Fruit fly (Drosophila melanogaster) whole organism, embryonic: ENCODE measurements around the gene Cnot4.

Experiments used
- Awh ChIP-seq: fragments of 200-800 bp; sonication (Bioruptor generic); IDR thresholded peaks from 2 replicates; pipeline ENCODE4, ENCODE4 v1.3.6; 2022; ENCODE audit warnings: missing biosample characterization, missing genetic modification characterization
- B-H1 ChIP-seq: fragments of 200-800 bp; sonication (Bioruptor generic); IDR thresholded peaks from 3 replicates; pipeline ENCODE4 v1.3.6; 2022; ENCODE audit warnings: missing biosample characterization, missing genetic modification characterization
- Bteb2 ChIP-seq: fragments of 200-800 bp; sonication (Bioruptor generic); optimal IDR thresholded peaks from 2 replicates; lab custom pipeline; 2016; ENCODE audit warnings: missing biosample characterization, missing genetic modification characterization
- CG10147 ChIP-seq: fragments of 200-800 bp; sonication (Bioruptor generic); optimal IDR thresholded peaks from 2 replicates; lab custom pipeline; 2019; ENCODE audit warnings: missing biosample characterization, mild to moderate bottlenecking, missing genetic modification characterization, moderate library complexity
- CG10274 ChIP-seq: fragments of 200-800 bp; sonication (Bioruptor generic); optimal IDR thresholded peaks from 3 replicates; lab custom pipeline; 2017; ENCODE audit warnings: missing biosample characterization, mild to moderate bottlenecking, missing genetic modification characterization
- CG10462 ChIP-seq: fragments of 200-800 bp; sonication (Bioruptor generic); optimal IDR thresholded peaks from 2 replicates; lab custom pipeline; 2016; ENCODE audit warnings: missing biosample characterization, missing genetic modification characterization
- CG11085 ChIP-seq: fragments of 200-800 bp; sonication (Bioruptor generic); IDR thresholded peaks from 2 replicates; pipeline ENCODE4 v1.3.6; 2022; ENCODE audit warnings: missing biosample characterization, missing genetic modification characterization
- CG11560 ChIP-seq: fragments of 200-800 bp; sonication (Bioruptor generic); IDR thresholded peaks from 3 replicates; pipeline ENCODE4 v1.3.6; 2022; ENCODE audit warnings: missing biosample characterization, missing genetic modification characterization
- CG12155 ChIP-seq: fragments of 200-800 bp; sonication (Bioruptor generic); optimal IDR thresholded peaks from 3 replicates; lab custom pipeline; 2016; ENCODE audit warnings: missing biosample characterization, missing genetic modification characterization
- CG14014 ChIP-seq: fragments of 200-800 bp; sonication (Bioruptor generic); IDR thresholded peaks from 2 replicates; pipeline ENCODE4 v1.3.6; 2022; ENCODE audit warnings: missing biosample characterization, missing genetic modification characterization
- CG15601 ChIP-seq: fragments of 200-800 bp; sonication (Bioruptor generic); optimal IDR thresholded peaks from 3 replicates; lab custom pipeline; 2019; ENCODE audit warnings: missing biosample characterization, mild to moderate bottlenecking, missing genetic modification characterization, moderate library complexity
- CG15696 ChIP-seq: fragments of 200-800 bp; sonication (Bioruptor generic); optimal IDR thresholded peaks from 2 replicates; lab custom pipeline; 2019; ENCODE audit warnings: missing biosample characterization, mild to moderate bottlenecking, missing genetic modification characterization, moderate library complexity
- CG1603 ChIP-seq: fragments of 200-800 bp; sonication (Bioruptor generic); optimal IDR thresholded peaks from 2 replicates; lab custom pipeline; 2019; ENCODE audit warnings: missing biosample characterization, mild to moderate bottlenecking, missing genetic modification characterization, moderate library complexity
- CG18619 ChIP-seq: fragments of 200-800 bp; sonication (Bioruptor generic); optimal IDR thresholded peaks from 3 replicates; lab custom pipeline; 2017; ENCODE audit warnings: missing biosample characterization, mild to moderate bottlenecking, missing genetic modification characterization
- CG2202 ChIP-seq: fragments of 200-800 bp; sonication (Bioruptor generic); optimal IDR thresholded peaks from 2 replicates; lab custom pipeline; 2018; ENCODE audit warnings: missing biosample characterization, mild to moderate bottlenecking, missing genetic modification characterization
- CG2678 ChIP-seq: fragments of 200-800 bp; sonication (Bioruptor generic); optimal IDR thresholded peaks from 3 replicates; lab custom pipeline; 2019; ENCODE audit warnings: missing biosample characterization, mild to moderate bottlenecking, missing genetic modification characterization, moderate library complexity
- CG30431 ChIP-seq: fragments of 200-800 bp; sonication (Bioruptor generic); optimal IDR thresholded peaks from 2 replicates; lab custom pipeline; 2017; ENCODE audit warnings: missing biosample characterization, missing genetic modification characterization
- CG31365 ChIP-seq: fragments of 200-800 bp; sonication (Bioruptor generic); optimal IDR thresholded peaks from 2 replicates; lab custom pipeline; 2018; ENCODE audit warnings: missing biosample characterization, mild to moderate bottlenecking, missing genetic modification characterization
- CG32532 ChIP-seq: fragments of 200-800 bp; sonication (Bioruptor generic); IDR thresholded peaks from 2 replicates; pipeline ENCODE4 v1.3.6; 2022; ENCODE audit warnings: missing biosample characterization, missing genetic modification characterization
- CG6683 ChIP-seq: fragments of 200-800 bp; sonication (Bioruptor generic); optimal IDR thresholded peaks from 2 replicates; lab custom pipeline; 2017; ENCODE audit warnings: missing biosample characterization, mild to moderate bottlenecking, missing genetic modification characterization, missing genetic modification reagents
- CG7928 ChIP-seq: fragments of 200-800 bp; sonication (Bioruptor generic); optimal IDR thresholded peaks from 2 replicates; lab custom pipeline; 2017; ENCODE audit warnings: missing biosample characterization, mild to moderate bottlenecking, missing genetic modification characterization
- CHES-1-like ChIP-seq: fragments of 200-800 bp; sonication (Bioruptor generic); optimal IDR thresholded peaks from 2 replicates; lab custom pipeline; 2016; ENCODE audit warnings: missing biosample characterization, missing genetic modification characterization
- D19B ChIP-seq: fragments of 200-800 bp; sonication (Bioruptor generic); optimal IDR thresholded peaks from 2 replicates; lab custom pipeline; 2017; ENCODE audit warnings: missing biosample characterization, mild to moderate bottlenecking, missing genetic modification characterization
- ERR ChIP-seq: fragments of 200-800 bp; sonication (Bioruptor generic); optimal IDR thresholded peaks from 2 replicates; lab custom pipeline; 2016; ENCODE audit warnings: missing biosample characterization, missing genetic modification characterization
- Hr39 ChIP-seq: fragments of >200 bp; optimal IDR thresholded peaks from 2 replicates; lab custom pipeline; 2017
- Max ChIP-seq: fragments of 200-800 bp; sonication (Bioruptor generic); optimal IDR thresholded peaks from 2 replicates; lab custom pipeline; 2016; ENCODE audit warnings: missing biosample characterization, mild to moderate bottlenecking, missing genetic modification characterization
- Neu2 ChIP-seq: fragments of 200-800 bp; sonication (Bioruptor generic); optimal IDR thresholded peaks from 3 replicates; lab custom pipeline; 2016; ENCODE audit warnings: missing biosample characterization, missing genetic modification characterization, borderline replicate concordance
- Ptx1 ChIP-seq: fragments of 200-800 bp; sonication (Bioruptor generic); IDR thresholded peaks from 2 replicates; pipeline ENCODE4 v1.3.6; 2022; ENCODE audit warnings: missing biosample characterization, missing genetic modification characterization
- Rfx ChIP-seq: fragments of 200-800 bp; sonication (Bioruptor generic); IDR thresholded peaks from 2 replicates; pipeline ENCODE4 v1.3.6; 2022; ENCODE audit warnings: missing biosample characterization, missing genetic modification characterization
- al ChIP-seq: fragments of 200-800 bp; sonication (Bioruptor generic); IDR thresholded peaks from 2 replicates; pipeline ENCODE4 v1.3.6; 2022; ENCODE audit warnings: missing biosample characterization, missing genetic modification characterization
- aop ChIP-seq: fragments of 200-800 bp; sonication (Bioruptor generic); IDR thresholded peaks from 2 replicates; pipeline ENCODE4 v1.3.6; 2022; ENCODE audit warnings: missing biosample characterization, missing genetic modification characterization
- bab2 ChIP-seq: fragments of 200-800 bp; sonication (Bioruptor generic); optimal IDR thresholded peaks from 2 replicates; lab custom pipeline; 2016; ENCODE audit warnings: missing biosample characterization, missing genetic modification characterization
- btn ChIP-seq: fragments of 200-800 bp; sonication (Bioruptor generic); optimal IDR thresholded peaks from 2 replicates; lab custom pipeline; 2016; ENCODE audit warnings: missing biosample characterization, missing genetic modification characterization
- ci ChIP-seq: fragments of 200-800 bp; sonication (Bioruptor generic); IDR thresholded peaks from 3 replicates; pipeline ENCODE4 v1.3.6; 2022; ENCODE audit warnings: missing biosample characterization, missing genetic modification characterization
- croc ChIP-seq: fragments of 200-800 bp; sonication (Bioruptor generic); conservative IDR thresholded peaks from 3 replicates; pipeline ENCODE4 v1.3.6; 2022; ENCODE audit warnings: missing biosample characterization, missing genetic modification characterization
- dpn ChIP-seq, 2 experiments: fragments of 200-800 bp; sonication (Bioruptor generic); optimal IDR thresholded peaks; 3 replicates each; lab custom pipeline; 2016; ENCODE audit warnings: missing biosample characterization in 2 of 2, missing genetic modification characterization in 2 of 2
- fd96Cb ChIP-seq: fragments of 200-800 bp; sonication (Bioruptor generic); optimal IDR thresholded peaks from 2 replicates; lab custom pipeline; 2018; ENCODE audit warnings: missing biosample characterization, mild to moderate bottlenecking, missing genetic modification characterization, moderate library complexity
- fru ChIP-seq: fragments of >200 bp; optimal IDR thresholded peaks from 2 replicates; lab custom pipeline; 2017
- gt ChIP-seq: fragments of 200-800 bp; sonication (Bioruptor generic); IDR thresholded peaks from 2 replicates; pipeline ENCODE4 v1.3.6; 2022; ENCODE audit warnings: missing biosample characterization, missing genetic modification characterization
- knrl ChIP-seq: fragments of 200-800 bp; sonication (Bioruptor generic); IDR thresholded peaks from 3 replicates; pipeline ENCODE4 v1.3.6; 2022; ENCODE audit warnings: missing biosample characterization, missing genetic modification characterization; ENCODE audit not compliant: partially characterized antibody
- lov ChIP-seq, 2 experiments: fragments of 200-800 bp in 1 of 2; fragments of >200 bp in 1 of 2; sonication (Bioruptor generic) in 1 of 2; IDR thresholded peaks in 1 of 2; optimal IDR thresholded peaks in 1 of 2; 2 replicates in 1 of 2; 3 replicates in 1 of 2; pipeline versions ENCODE4 v1.3.6 to Lab custom; 2017 to 2022; ENCODE audit warnings: missing biosample characterization in 1 of 2, missing genetic modification characterization in 1 of 2
- onecut ChIP-seq: fragments of 200-800 bp; sonication (Bioruptor generic); IDR thresholded peaks from 2 replicates; pipeline ENCODE4 v1.3.6; 2022; ENCODE audit warnings: missing biosample characterization, missing genetic modification characterization
- org-1 ChIP-seq: fragments of 200-800 bp; sonication (Bioruptor generic); optimal IDR thresholded peaks from 2 replicates; lab custom pipeline; 2017; ENCODE audit warnings: missing biosample characterization, missing genetic modification characterization
- pan ChIP-seq, 4 experiments: fragments of >200 bp in 3 of 4; fragments of 200-800 bp in 1 of 4; sonication (Bioruptor generic) in 1 of 4; optimal IDR thresholded peaks in 3 of 4; IDR thresholded peaks in 1 of 4; 2 replicates each; pipeline versions ENCODE4 v1.3.6 to Lab custom; 2017 to 2022; ENCODE audit warnings: missing biosample characterization in 2 of 4, missing genetic modification characterization in 2 of 4, mixed read lengths in 1 of 4
- pb ChIP-seq: fragments of 200-800 bp; sonication (Bioruptor generic); optimal IDR thresholded peaks from 3 replicates; lab custom pipeline; 2016; ENCODE audit warnings: missing biosample characterization, missing genetic modification characterization
- peb ChIP-seq: fragments of 200-800 bp; sonication (Bioruptor generic); IDR thresholded peaks from 2 replicates; pipeline ENCODE4 v1.3.6; 2022; ENCODE audit warnings: missing biosample characterization, missing genetic modification characterization
- pnt ChIP-seq: fragments of 200-800 bp; sonication (Bioruptor generic); optimal IDR thresholded peaks from 3 replicates; lab custom pipeline; 2016; ENCODE audit warnings: missing biosample characterization, missing genetic modification characterization
- sd ChIP-seq: fragments of 200-800 bp; sonication (Bioruptor generic); optimal IDR thresholded peaks from 3 replicates; lab custom pipeline; 2018; ENCODE audit warnings: missing biosample characterization, mild to moderate bottlenecking, missing genetic modification characterization, moderate library complexity
- shn ChIP-seq: fragments of 200-800 bp; sonication (Bioruptor generic); optimal IDR thresholded peaks from 3 replicates; lab custom pipeline; 2016; ENCODE audit warnings: missing biosample characterization, missing genetic modification characterization
- sim ChIP-seq: fragments of 200-800 bp; sonication (Bioruptor generic); IDR thresholded peaks from 2 replicates; pipeline ENCODE4 v1.3.6; 2022; ENCODE audit warnings: missing biosample characterization, missing genetic modification characterization
- sqz ChIP-seq: fragments of 200-800 bp; sonication (Bioruptor generic); optimal IDR thresholded peaks from 3 replicates; lab custom pipeline; 2018; ENCODE audit warnings: missing biosample characterization, mild to moderate bottlenecking, missing genetic modification characterization
- wek ChIP-seq: fragments of 200-800 bp; sonication (Bioruptor generic); optimal IDR thresholded peaks from 3 replicates; lab custom pipeline; 2018; ENCODE audit warnings: missing biosample characterization, mild to moderate bottlenecking, missing genetic modification characterization, moderate library complexity

Cnot4 gene

dm6 chr2L:10366525-10366924, 30.0 kb upstream of the Cnot4 start, which contains the start of gene CG5056 (continued):
- TF ChIP-seq CG2678 (tag; lab: Kevin White, UChicago): no peak
- no peak for TF ChIP-seq CG30431 (GFP tag; lab: Kevin White, UChicago)
- TF ChIP-seq CG6683 (GFP tag; lab: Kevin White, UChicago): no peak
- no peak for TF ChIP-seq lov (optimal IDR thresholded peaks at IDR 0.05; lab: Kevin White, UChicago)
- TF ChIP-seq lov (GFP tag; IDR thresholded peaks at IDR 0.05; lab: Robert Waterston, UW): no peak
- TF ChIP-seq gt (GFP tag; lab: Robert Waterston, UW): no peak
- no peak for TF ChIP-seq Neu2
- no peak for TF ChIP-seq D19B (GFP tag; lab: Kevin White, UChicago)
- TF ChIP-seq org-1 (GFP tag; lab: Kevin White, UChicago): no peak
- TF ChIP-seq pan (optimal IDR thresholded peaks at IDR 0.05; lab: Kevin White, UChicago): no peak
- no peak for TF ChIP-seq pan (GFP tag; optimal IDR thresholded peaks at IDR 0.05 in 1 of 2, IDR thresholded peaks at IDR 0.05 in 1 of 2)
- no peak for TF ChIP-seq CG18619 (GFP tag; lab: Kevin White, UChicago)
- TF ChIP-seq btn: no peak
- TF ChIP-seq CG15696 (tag; lab: Kevin White, UChicago): peak; percentile 18
- no peak for TF ChIP-seq peb
- no peak for TF ChIP-seq Bteb2 (GFP tag; lab: Kevin White, UChicago)
- no peak for TF ChIP-seq Awh
- no peak for TF ChIP-seq Rfx
- TF ChIP-seq B-H1 (GFP tag; lab: Robert Waterston, UW): no peak
- TF ChIP-seq CG10274: no peak
- TF ChIP-seq knrl (GFP tag; lab: Robert Waterston, UW): peak; percentile 39; the same call in 1 of the 3 replicates
- TF ChIP-seq sim: no peak
- no peak for TF ChIP-seq onecut (GFP tag; lab: Robert Waterston, UW)
- no peak for TF ChIP-seq wek (GFP tag; lab: Kevin White, UChicago)
- no peak for TF ChIP-seq pnt (GFP tag; lab: Kevin White, UChicago)
- TF ChIP-seq CG32532 (GFP tag; lab: Robert Waterston, UW): no peak
- TF ChIP-seq CG11560 (tag; lab: Robert Waterston, UW): no peak
- TF ChIP-seq CG10147 (GFP tag; lab: Kevin White, UChicago): peak; percentile 48
- no peak for TF ChIP-seq fd96Cb (tag; lab: Kevin White, UChicago)
- no peak for TF ChIP-seq croc (GFP tag; lab: Robert Waterston, UW)
- peak in 1 of 2 experiments; percentile 31 for TF ChIP-seq dpn (GFP tag; optimal IDR thresholded peaks at IDR 0.05; lab: Kevin White, UChicago)
- no peak for TF ChIP-seq sqz (GFP tag; lab: Kevin White, UChicago)
- no peak for TF ChIP-seq CG12155 (GFP tag; lab: Kevin White, UChicago)
- peak; percentile 100 for TF ChIP-seq CG1603 (tag; lab: Kevin White, UChicago)
- TF ChIP-seq ci (GFP tag; lab: Robert Waterston, UW): peak; percentile 23; the same call in 1 of the 3 replicates
- TF ChIP-seq Max (GFP tag; lab: Kevin White, UChicago): peak; percentile 17
- TF ChIP-seq CG31365 (tag; lab: Kevin White, UChicago): no peak
- TF ChIP-seq pb (GFP tag; lab: Kevin White, UChicago): no peak
- no peak for TF ChIP-seq bab2 (GFP tag; lab: Kevin White, UChicago)
- no peak for TF ChIP-seq Hr39 (lab: Kevin White, UChicago)
- no peak for TF ChIP-seq CG15601 (tag; lab: Kevin White, UChicago)
- no peak for TF ChIP-seq CG11085 (GFP tag; lab: Robert Waterston, UW)
- no peak for TF ChIP-seq shn (GFP tag; lab: Kevin White, UChicago)
- no peak for TF ChIP-seq aop (GFP tag; lab: Robert Waterston, UW)
- TF ChIP-seq ERR: no peak
- TF ChIP-seq CG2202 (tag; lab: Kevin White, UChicago): no peak
- no peak for TF ChIP-seq sd (tag; lab: Kevin White, UChicago)
- no peak; the same call in 1 of the 2 replicates for TF ChIP-seq al (GFP tag; lab: Robert Waterston, UW)
- no peak for TF ChIP-seq CG10462 (GFP tag; lab: Kevin White, UChicago)
- no peak for TF ChIP-seq CHES-1-like (GFP tag; lab: Kevin White, UChicago)
- no peak for TF ChIP-seq Ptx1 (GFP tag; lab: Robert Waterston, UW)
- no peak for TF ChIP-seq fru
- peak; percentile 95 for TF ChIP-seq CG7928
- no peak for TF ChIP-seq CG14014
